Fruit fly (Drosophila melanogaster): Measurements from ENCODE around the gene Rhau.

dm6 chr2L:20758847-20759465, 1.2 kb upstream of the Rhau start:
- TF ChIP-seq gl (tag; optimal IDR thresholded peaks at IDR 0.05) (no peak), CG13204 (GFP tag; optimal IDR thresholded peaks at IDR 0.05) (no peak), CG12605 (GFP tag; IDR thresholded peaks at IDR 0.05) (peak; percentile 75; the same call in 1 of the 2 replicates), CG4496 (GFP tag; IDR thresholded peaks at IDR 0.05) (peak; percentile 90), CG14655 (GFP tag; optimal IDR thresholded peaks at IDR 0.05) (peak; percentile 94), EcR (GFP tag; optimal IDR thresholded peaks at IDR 0.05) (no peak), rn (GFP tag; IDR thresholded peaks at IDR 0.05) (peak; percentile 46; the same call in 1 of the 2 replicates), CG9948 (tag; optimal IDR thresholded peaks at IDR 0.05) (peak; percentile 76), CG8159 (tag; optimal IDR thresholded peaks at IDR 0.05) (peak; percentile 74), Snoo (tag; optimal IDR thresholded peaks at IDR 0.05) (peak; percentile 32), CG8301 (tag; optimal IDR thresholded peaks at IDR 0.05) (peak; percentile 93), CG15710 (tag; optimal IDR thresholded peaks at IDR 0.05) (peak; percentile 46), CG10348 (GFP tag; IDR thresholded peaks at IDR 0.05) (peak; percentile 12; the same call in 1 of the 2 replicates)
